Fruit fly (Drosophila melanogaster) whole organism, adult: ENCODE data around the gene Dpp10.

Experiments
- CG12768 ChIP-seq: fragments of 200-800 bp; sonication (Bioruptor generic); optimal IDR thresholded peaks from 2 replicates; lab custom pipeline; 2017; ENCODE audit warnings: missing biosample characterization, missing genetic modification characterization, mild to moderate bottlenecking, moderate library complexity, missing genetic modification reagents
- CG33017 ChIP-seq: fragments of 200-800 bp; sonication (Bioruptor generic); optimal IDR thresholded peaks from 2 replicates; lab custom pipeline; 2018; ENCODE audit warnings: missing biosample characterization, mild to moderate bottlenecking, missing genetic modification characterization, moderate library complexity
- CG7045 ChIP-seq: fragments of 200-800 bp; sonication (Bioruptor generic); optimal IDR thresholded peaks from 2 replicates; lab custom pipeline; 2017; ENCODE audit warnings: missing biosample characterization, mild to moderate bottlenecking, missing genetic modification characterization
- Hr96 ChIP-seq: fragments of 200-800 bp; sonication (Bioruptor generic); optimal IDR thresholded peaks from 2 replicates; lab custom pipeline; 2016; ENCODE audit warnings: missing biosample characterization, missing genetic modification characterization
- Mnt ChIP-seq: fragments of 200-800 bp; sonication (Bioruptor generic); optimal IDR thresholded peaks from 2 replicates; lab custom pipeline; 2016; ENCODE audit warnings: missing biosample characterization, mild to moderate bottlenecking, missing genetic modification characterization
- kay ChIP-seq: fragments of 200-800 bp; sonication (Bioruptor generic); peaks from one replicate; lab custom pipeline; 2016; ENCODE audit warnings: missing biosample characterization, missing genetic modification characterization, borderline replicate concordance
- toe ChIP-seq: fragments of 200-800 bp; sonication (Bioruptor generic); optimal IDR thresholded peaks from 2 replicates; lab custom pipeline; 2016; ENCODE audit warnings: missing biosample characterization, missing genetic modification characterization

DNA sequence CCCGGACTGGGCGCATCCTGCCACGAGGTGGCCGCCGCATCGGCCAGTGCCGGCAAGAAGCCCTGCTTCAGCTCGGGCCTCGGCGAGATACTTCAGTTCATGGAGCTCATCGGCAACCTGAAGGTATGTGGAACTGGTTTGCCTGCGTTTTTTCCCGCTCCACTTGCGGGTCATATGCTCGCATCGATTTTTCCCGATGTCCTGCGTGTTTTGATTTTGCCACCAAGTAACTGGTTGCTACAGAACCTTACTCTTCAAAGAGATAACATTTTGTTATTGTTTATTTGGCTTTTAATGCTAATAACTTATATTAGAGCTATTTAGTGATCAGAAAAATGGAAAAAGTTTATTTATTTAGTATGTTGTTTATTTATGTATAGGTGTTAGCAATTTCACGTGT lies 12.3 kb upstream of the Dpp10 start:
- TF ChIP-seq CG33017 (no peak), CG12768 (GFP tag; lab: Kevin White, UChicago) (no peak), Hr96 (no peak), kay (GFP tag; lab: Kevin White, UChicago) (no peak), CG7045 (no peak), toe (GFP tag; lab: Kevin White, UChicago) (no peak), Mnt (GFP tag; lab: Kevin White, UChicago) (no peak)
